Fruit fly (Drosophila melanogaster): ENCODE results near the gene CG13884.

CG13884 gene

DNA sequence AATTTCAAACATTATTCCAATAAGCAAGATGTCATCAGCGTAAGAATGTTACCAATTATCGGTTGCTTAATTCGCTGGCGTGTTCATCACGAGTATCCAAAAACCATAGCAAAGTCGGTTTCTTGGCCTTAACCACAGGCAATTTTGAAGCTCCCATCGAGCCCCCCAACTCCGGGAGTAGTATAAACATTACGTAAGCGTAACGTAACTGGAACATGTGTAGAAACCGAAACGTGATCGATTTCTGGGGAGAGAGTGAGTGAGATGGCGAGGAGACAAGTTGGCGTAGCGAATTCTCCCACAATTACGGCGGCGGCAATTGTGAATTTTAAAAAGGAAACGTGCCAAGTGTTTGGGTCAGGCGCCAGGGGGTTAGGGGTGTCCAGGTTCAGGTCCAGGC is 12.7 kb upstream of the CG13884 start:
- TF ChIP-seq Hr78 (GFP tag; optimal IDR thresholded peaks at IDR 0.05) (no peak), sage (GFP tag; optimal IDR thresholded peaks at IDR 0.05) (no peak), dmrt93B (GFP tag; optimal IDR thresholded peaks at IDR 0.05) (no peak), jim (GFP tag; optimal IDR thresholded peaks at IDR 0.05) (no peak), dsf (GFP tag; optimal IDR thresholded peaks at IDR 0.05; ENCODE audit: borderline replicate concordance) (no peak), foxo (GFP tag; optimal IDR thresholded peaks at IDR 0.05) (no peak), Vsx2 (GFP tag; optimal IDR thresholded peaks at IDR 0.05; ENCODE audit: partially characterized antibody) (no peak), Hnf4 (GFP tag; optimal IDR thresholded peaks at IDR 0.05) (no peak), CG32264 (GFP tag; optimal IDR thresholded peaks at IDR 0.05) (no peak)

dm6 chr3L:378072-378423 is 11.8 kb upstream of the CG13884 start:
- TF ChIP-seq pan (optimal IDR thresholded peaks at IDR 0.05), result no peak
- peak; percentile 55 for TF ChIP-seq Vsx2 (GFP tag; optimal IDR thresholded peaks at IDR 0.05; ENCODE audit: partially characterized antibody)
- no peak for TF ChIP-seq h (GFP tag; optimal IDR thresholded peaks at IDR 0.05)
- TF ChIP-seq Dif (GFP tag; optimal IDR thresholded peaks at IDR 0.05; ENCODE audit: partially characterized antibody), result peak; percentile 51
- TF ChIP-seq dl (GFP tag; optimal IDR thresholded peaks at IDR 0.05; ENCODE audit: insufficient read depth in 1 of 2, partially characterized antibody in 2 of 2), result peak in 1 of 2 experiments; percentile 44

dm6 chr3L:377222-378071 is 11.2 kb upstream of the CG13884 start:
- no peak for TF ChIP-seq Jra (GFP tag; optimal IDR thresholded peaks at IDR 0.05)
- no peak for TF ChIP-seq dsf (GFP tag; optimal IDR thresholded peaks at IDR 0.05; ENCODE audit: borderline replicate concordance)
- TF ChIP-seq HLH106 (tag; optimal IDR thresholded peaks at IDR 0.05), result peak; percentile 85
- TF ChIP-seq rgr (GFP tag; optimal IDR thresholded peaks at IDR 0.05), result peak; percentile 69
- TF ChIP-seq br (GFP tag; optimal IDR thresholded peaks at IDR 0.05), result peak; percentile 46
- peak; percentile 84 for TF ChIP-seq Sp1 (GFP tag; optimal IDR thresholded peaks at IDR 0.05)
- TF ChIP-seq Myc (optimal IDR thresholded peaks at IDR 0.05), result no peak
- peak; percentile 49 for TF ChIP-seq CG9705 (GFP tag; optimal IDR thresholded peaks at IDR 0.05)
- TF ChIP-seq fru (GFP tag; optimal IDR thresholded peaks at IDR 0.05), result peak; percentile 73
- TF ChIP-seq Hnf4 (GFP tag; optimal IDR thresholded peaks at IDR 0.05), result no peak
- TF ChIP-seq Dif (GFP tag; optimal IDR thresholded peaks at IDR 0.05; ENCODE audit: partially characterized antibody), result no peak
- peak; percentile 74 for TF ChIP-seq OdsH (GFP tag; optimal IDR thresholded peaks at IDR 0.05)
- no peak for TF ChIP-seq pan (optimal IDR thresholded peaks at IDR 0.05)
- no peak for TF ChIP-seq Abd-B (GFP tag; optimal IDR thresholded peaks at IDR 0.05)
- no peak for TF ChIP-seq GATAd (GFP tag; optimal IDR thresholded peaks at IDR 0.05)
- no peak for TF ChIP-seq tai (GFP tag; optimal IDR thresholded peaks at IDR 0.05)
- no peak for TF ChIP-seq sage (GFP tag; optimal IDR thresholded peaks at IDR 0.05)
- no peak for TF ChIP-seq Mio (GFP tag; optimal IDR thresholded peaks at IDR 0.05)
- TF ChIP-seq sv (GFP tag; optimal IDR thresholded peaks at IDR 0.05), result peak; percentile 70
- TF ChIP-seq N (GFP tag; optimal IDR thresholded peaks at IDR 0.05), result no peak
- peak; percentile 43 for TF ChIP-seq ey (GFP tag; optimal IDR thresholded peaks at IDR 0.05)
- no peak for TF ChIP-seq Hr83 (GFP tag; optimal IDR thresholded peaks at IDR 0.05; ENCODE audit: poor library complexity, severe bottlenecking)
- no peak for TF ChIP-seq Rel (GFP tag; optimal IDR thresholded peaks at IDR 0.05)
- no peak for TF ChIP-seq Rel (tag; optimal IDR thresholded peaks at IDR 0.05)
- TF ChIP-seq dl (GFP tag; optimal IDR thresholded peaks at IDR 0.05; ENCODE audit: insufficient read depth in 1 of 2, partially characterized antibody in 2 of 2), result no peak
- peak; percentile 54 for TF ChIP-seq h (GFP tag; optimal IDR thresholded peaks at IDR 0.05)
- no peak for TF ChIP-seq Dfd (GFP tag; optimal IDR thresholded peaks at IDR 0.05)
- no peak for TF ChIP-seq usp (GFP tag; optimal IDR thresholded peaks at IDR 0.05)
- no peak for TF ChIP-seq Vsx2 (GFP tag; optimal IDR thresholded peaks at IDR 0.05; ENCODE audit: partially characterized antibody)
- peak; percentile 63 for TF ChIP-seq dmrt93B (GFP tag; optimal IDR thresholded peaks at IDR 0.05)
- peak in 1 of 2 experiments; percentile 78 for TF ChIP-seq foxo (GFP tag; optimal IDR thresholded peaks at IDR 0.05)
- TF ChIP-seq psq (GFP tag; optimal IDR thresholded peaks at IDR 0.05), result peak; percentile 69
- no peak for TF ChIP-seq woc (GFP tag; optimal IDR thresholded peaks at IDR 0.05)
- TF ChIP-seq CG32264 (GFP tag; optimal IDR thresholded peaks at IDR 0.05), result no peak
- TF ChIP-seq jim (GFP tag; optimal IDR thresholded peaks at IDR 0.05), result no peak
- TF ChIP-seq brk (GFP tag; optimal IDR thresholded peaks at IDR 0.05), result peak; percentile 74
- TF ChIP-seq CrebA (GFP tag; optimal IDR thresholded peaks at IDR 0.05; ENCODE audit: borderline replicate concordance), result no peak
- TF ChIP-seq lola (GFP tag; optimal IDR thresholded peaks at IDR 0.05), result no peak
- TF ChIP-seq Hr78 (GFP tag; optimal IDR thresholded peaks at IDR 0.05), result no peak

Measured in whole organism, wandering third instar larva.